Worm (Caenorhabditis elegans): ENCODE results near the gene C54C6.4.

The C54C6.4 gene

DNA sequence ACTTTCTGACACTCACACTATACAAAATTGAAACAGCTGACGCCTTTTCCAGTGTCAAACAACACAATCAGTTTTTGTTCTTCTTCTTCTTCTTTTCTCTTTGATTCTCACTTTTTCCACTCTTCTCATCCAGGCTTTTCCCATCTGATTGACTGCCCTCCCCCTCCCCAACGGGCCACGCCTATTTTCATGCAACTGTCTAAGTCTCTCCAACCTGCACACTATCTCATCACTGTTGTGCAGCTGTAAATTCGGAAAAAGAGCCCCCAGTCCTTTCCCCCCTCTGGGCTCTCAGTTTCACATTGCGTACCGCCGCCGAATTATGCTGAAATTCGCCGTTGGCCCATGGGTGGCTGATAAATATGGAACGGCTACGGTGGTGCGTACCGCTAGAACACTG lies 47.8 kb downstream of the C54C6.4 start:
- TF ChIP-seq lsy-2 (tag; optimal IDR thresholded peaks at IDR 0.05) = peak in 1 of 2 experiments; percentile 7
- TF ChIP-seq ceh-82 (tag; optimal IDR thresholded peaks at IDR 0.05) = no peak
- TF ChIP-seq aly-2 (tag; optimal IDR thresholded peaks at IDR 0.05) = no peak
- peak; percentile 24 for TF ChIP-seq F13H6.1 (tag; optimal IDR thresholded peaks at IDR 0.05)
- TF ChIP-seq sma-9 (GFP tag; optimal IDR thresholded peaks at IDR 0.05) = peak; percentile 12
- TF ChIP-seq sma-9 (tag; optimal IDR thresholded peaks at IDR 0.05) = no peak
- peak; percentile 17 for TF ChIP-seq C34F6.9 (tag; optimal IDR thresholded peaks at IDR 0.05)
- TF ChIP-seq Y55F3AM.14 (GFP tag; optimal IDR thresholded peaks at IDR 0.05) = no peak
- no peak for TF ChIP-seq ceh-16 (tag; optimal IDR thresholded peaks at IDR 0.05)
- TF ChIP-seq dmd-4 (tag; optimal IDR thresholded peaks at IDR 0.05) = no peak
- TF ChIP-seq ZK546.5 (tag; optimal IDR thresholded peaks at IDR 0.05) = no peak
- peak; percentile 44 for TF ChIP-seq nhr-129 (tag; optimal IDR thresholded peaks at IDR 0.05)
- no peak for TF ChIP-seq snpc-4 (tag; optimal IDR thresholded peaks at IDR 0.05)
- TF ChIP-seq nhr-11 (tag; optimal IDR thresholded peaks at IDR 0.05) = no peak

ce11 chrIII:3605681-3606080 lies 52.2 kb downstream of the C54C6.4 start:
- TF ChIP-seq C34F6.9 (tag; optimal IDR thresholded peaks at IDR 0.05) (no peak), egl-27 (tag; optimal IDR thresholded peaks at IDR 0.05) (no peak), sma-3 (GFP tag; optimal IDR thresholded peaks at IDR 0.05) (no peak), nhr-25 (tag; optimal IDR thresholded peaks at IDR 0.05) (no peak), unc-55 (GFP tag; optimal IDR thresholded peaks at IDR 0.05) (no peak), F13H6.1 (tag; optimal IDR thresholded peaks at IDR 0.05) (peak; percentile 17), mdl-1 (tag; optimal IDR thresholded peaks at IDR 0.05) (no peak), mbf-1 (tag; optimal IDR thresholded peaks at IDR 0.05) (no peak)
